Worm (Caenorhabditis elegans) whole organism, young adult: Measurements from ENCODE around the gene gcy-20.

ENCODE experiments used
- Y95B8A.8 ChIP-seq: fragments of 200-800 bp; sonication (Bioruptor generic); IDR thresholded peaks from 2 replicates; pipeline ENCODE4 v1.3.6; 2022; ENCODE audit warnings: missing genetic modification reagents, missing genetic modification characterization, missing compliant biosample characterization
- ceh-91 ChIP-seq: fragments of 200-800 bp; sonication (Bioruptor generic); IDR thresholded peaks from 2 replicates; pipeline ENCODE4 v1.3.6; 2022; ENCODE audit warnings: missing genetic modification reagents, missing genetic modification characterization, missing compliant biosample characterization
- hlh-26 ChIP-seq: fragments of 200-800 bp; sonication (Bioruptor generic); conservative IDR thresholded peaks from 2 replicates; pipeline ENCODE4 v1.3.6; 2022; ENCODE audit warnings: missing genetic modification reagents, missing genetic modification characterization, missing compliant biosample characterization
- lag-1 ChIP-seq: fragments of 200-800 bp; sonication (Bioruptor generic); IDR thresholded peaks from 2 replicates; pipeline ENCODE4 v1.3.6; 2022; ENCODE audit warnings: missing genetic modification reagents, missing genetic modification characterization, missing compliant biosample characterization
- mcd-1 ChIP-seq: fragments of 200-800 bp; sonication (Bioruptor generic); IDR thresholded peaks from 2 replicates; pipeline ENCODE4 v1.3.6; 2022; ENCODE audit warnings: missing genetic modification reagents, missing genetic modification characterization, missing compliant biosample characterization
- mes-4 ChIP-seq: sonication (generic microtip); optimal IDR thresholded peaks from 2 replicates; lab custom pipeline; 2016; ENCODE audit warnings: missing genotype, missing genetic modification characterization, missing compliant biosample characterization
- nhr-120 ChIP-seq: fragments of 200-800 bp; sonication (Bioruptor generic); IDR thresholded peaks from 2 replicates; pipeline ENCODE4 v1.3.6; 2022; ENCODE audit warnings: missing genetic modification characterization, missing compliant biosample characterization
- snpc-4 ChIP-seq, 5 experiments: fragments of 150-350 bp in 1 of 5; sonication (generic microtip) in 4 of 5; optimal IDR thresholded peaks; 2 replicates each; lab custom pipeline; 2014 to 2018; ENCODE audit warnings: missing genetic modification characterization in 5 of 5, missing biosample characterization in 3 of 5, antibody characterized with exemption in 2 of 5, mild to moderate bottlenecking in 2 of 5, missing compliant biosample characterization in 2 of 5, missing genotype in 2 of 5, moderate library complexity in 2 of 5, missing genetic modification reagents in 1 of 5
- unc-62 ChIP-seq: fragments of 150-350 bp; optimal IDR thresholded peaks from 2 replicates; lab custom pipeline; 2014; ENCODE audit warnings: missing biosample characterization, missing genetic modification reagents, missing genetic modification characterization
- xnd-1 ChIP-seq: sonication (generic microtip); optimal IDR thresholded peaks from 2 replicates; lab custom pipeline; 2016; ENCODE audit warnings: missing genotype, missing genetic modification reagents, missing genetic modification characterization, missing compliant biosample characterization
- ztf-26 ChIP-seq: sonication (generic microtip); optimal IDR thresholded peaks from 2 replicates; lab custom pipeline; 2017; ENCODE audit warnings: missing genetic modification characterization, missing compliant biosample characterization

DNA sequence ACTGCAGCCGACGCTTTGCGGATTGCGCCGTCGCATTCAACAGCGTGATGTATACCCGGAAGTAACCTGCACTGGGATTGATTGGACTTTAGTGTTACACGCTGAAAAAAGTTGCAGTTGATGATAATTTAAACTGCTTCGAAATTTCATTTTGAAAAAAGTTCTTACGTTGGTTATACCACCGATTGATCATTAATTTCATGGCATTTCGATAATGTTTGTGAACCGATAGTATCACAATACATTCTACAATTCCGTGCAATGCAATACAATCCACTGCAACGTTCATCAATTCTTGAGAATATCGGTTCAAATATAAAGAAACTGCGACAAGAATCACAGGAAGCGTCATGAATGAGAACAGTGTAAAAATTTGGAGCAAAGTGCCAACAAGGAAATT is 18.5 kb downstream of the gcy-20 start, which contains the start of gene F21H7.3:
- TF ChIP-seq mcd-1 (GFP tag; lab: Robert Waterston, UW) (no peak), unc-62 (no peak), ceh-91 (GFP tag; lab: Robert Waterston, UW) (no peak), ztf-26 (tag; lab: Kevin White, UChicago) (no peak), nhr-120 (GFP tag; lab: Robert Waterston, UW) (no peak), mes-4 (tag; lab: Kevin White, UChicago) (no peak), lag-1 (GFP tag; lab: Robert Waterston, UW) (no peak), Y95B8A.8 (no peak), xnd-1 (tag; lab: Kevin White, UChicago) (no peak), snpc-4 (GFP tag; optimal IDR thresholded peaks at IDR 0.05; lab: Kevin White, UChicago) (no peak), snpc-4 (tag; optimal IDR thresholded peaks at IDR 0.05; lab: Kevin White, UChicago) (no peak), hlh-26 (GFP tag; lab: Robert Waterston, UW) (no peak)
